1 fruit fly cellular context compared by ENCODE assay signal in the genomic region with DNA sequence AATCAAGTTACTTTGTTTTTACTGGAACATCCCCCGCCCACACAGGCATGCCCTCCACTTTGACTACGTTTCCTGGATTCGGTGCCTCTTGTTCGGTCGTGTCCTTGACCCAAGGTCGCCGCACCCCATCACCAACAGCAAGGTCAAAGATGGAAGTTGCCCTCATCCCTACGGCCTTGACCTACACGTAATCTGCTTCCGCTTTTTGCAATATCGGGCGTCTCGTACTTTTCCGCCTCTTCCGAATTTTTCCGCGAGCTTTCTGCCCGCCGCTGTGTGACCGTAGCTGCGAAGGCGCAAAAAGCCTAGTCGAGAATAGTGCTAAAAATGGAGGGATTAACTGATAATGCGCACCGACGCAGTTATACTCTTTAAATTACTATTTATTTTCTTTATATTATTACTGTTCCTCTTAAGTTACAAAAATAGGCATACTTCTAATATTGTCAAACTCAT.
TF ChIP-seq lines count a peak whose summit lies in the region.

A gene (minus strand): TSS at position 269 of the 456 bp plus-strand sequence.

TF ChIP-seq in whole organism, embryonic, 481 proteins besides CTCF, POLR2A, EP300 and RAD21 (continued from another document and continues in another):
- no peak for TF ChIP-seq Usf (GFP tag; optimal IDR thresholded peaks at IDR 0.05; lab: Kevin White, UChicago)
- TF ChIP-seq CG12104 (GFP tag; optimal IDR thresholded peaks at IDR 0.05; lab: Kevin White, UChicago), result no peak
- no peak for TF ChIP-seq gcm (GFP tag; optimal IDR thresholded peaks at IDR 0.05; lab: Kevin White, UChicago)
- TF ChIP-seq CG13775 (GFP tag; optimal IDR thresholded peaks at IDR 0.05; lab: Kevin White, UChicago), result no peak
- no peak for TF ChIP-seq CG2889 (GFP tag; IDR thresholded peaks at IDR 0.05; lab: Robert Waterston, UW)
- TF ChIP-seq CG9932 (GFP tag; IDR thresholded peaks at IDR 0.05; lab: Robert Waterston, UW), result peak; percentile 42; the same call in 1 of the 2 replicates
- TF ChIP-seq da (GFP tag; optimal IDR thresholded peaks at IDR 0.05; lab: Kevin White, UChicago), result no peak
- no peak for TF ChIP-seq CG14860 (GFP tag; IDR thresholded peaks at IDR 0.05; lab: Robert Waterston, UW; ENCODE audit: partially characterized antibody)
- no peak for TF ChIP-seq CG14050 (GFP tag; IDR thresholded peaks at IDR 0.05; lab: Robert Waterston, UW)
- TF ChIP-seq CG32772 (GFP tag; IDR thresholded peaks at IDR 0.05; lab: Robert Waterston, UW), result no peak
- no peak for TF ChIP-seq h (optimal IDR thresholded peaks at IDR 0.05; lab: Kevin White, UChicago)
- TF ChIP-seq fu2 (GFP tag; optimal IDR thresholded peaks at IDR 0.05; lab: Kevin White, UChicago), result no peak
- peak; percentile 71 for TF ChIP-seq rib (GFP tag; IDR thresholded peaks at IDR 0.05; lab: Robert Waterston, UW)
- TF ChIP-seq ind (GFP tag; optimal IDR thresholded peaks at IDR 0.05; lab: Kevin White, UChicago), result no peak
- TF ChIP-seq CG11560 (tag; IDR thresholded peaks at IDR 0.05; lab: Robert Waterston, UW), result no peak
- no peak for TF ChIP-seq CG11085 (GFP tag; IDR thresholded peaks at IDR 0.05; lab: Robert Waterston, UW)
- no peak for TF ChIP-seq wor (GFP tag; IDR thresholded peaks at IDR 0.05; lab: Robert Waterston, UW)
- no peak for TF ChIP-seq CG4854 (GFP tag; optimal IDR thresholded peaks at IDR 0.05; lab: Kevin White, UChicago)
- peak; percentile 38; the same call in 1 of the 2 replicates for TF ChIP-seq sob (GFP tag; IDR thresholded peaks at IDR 0.05; lab: Robert Waterston, UW)
- TF ChIP-seq Neu2 (GFP tag; optimal IDR thresholded peaks at IDR 0.05; lab: Kevin White, UChicago; ENCODE audit: borderline replicate concordance), result no peak
- peak; percentile 75 for TF ChIP-seq gfzf (GFP tag; optimal IDR thresholded peaks at IDR 0.05; lab: Kevin White, UChicago)
- no peak for TF ChIP-seq HLHmδ (GFP tag; optimal IDR thresholded peaks at IDR 0.05; lab: Kevin White, UChicago)
- TF ChIP-seq kay (GFP tag; optimal IDR thresholded peaks at IDR 0.05; lab: Kevin White, UChicago), result no peak
- no peak for TF ChIP-seq cato (GFP tag; optimal IDR thresholded peaks at IDR 0.05; lab: Kevin White, UChicago; ENCODE audit: borderline replicate concordance)
- peak; percentile 48; the same call in 1 of the 2 replicates for TF ChIP-seq Ptx1 (GFP tag; IDR thresholded peaks at IDR 0.05; lab: Robert Waterston, UW)
- TF ChIP-seq phol (tag; optimal IDR thresholded peaks at IDR 0.05; lab: Kevin White, UChicago), result peak; percentile 11
- TF ChIP-seq CG6683 (GFP tag; optimal IDR thresholded peaks at IDR 0.05; lab: Kevin White, UChicago), result no peak
- no peak for TF ChIP-seq insv (GFP tag; optimal IDR thresholded peaks at IDR 0.05; lab: Kevin White, UChicago)
- TF ChIP-seq mam (GFP tag; optimal IDR thresholded peaks at IDR 0.05; lab: Kevin White, UChicago), result no peak
- no peak for TF ChIP-seq CG14667 (GFP tag; IDR thresholded peaks at IDR 0.05; lab: Robert Waterston, UW)
- no peak for TF ChIP-seq nerfin-1 (tag; optimal IDR thresholded peaks at IDR 0.05; lab: Kevin White, UChicago)
- no peak for TF ChIP-seq Dip2 (GFP tag; IDR thresholded peaks at IDR 0.05; lab: Robert Waterston, UW)
- no peak for TF ChIP-seq CG10274 (GFP tag; optimal IDR thresholded peaks at IDR 0.05; lab: Kevin White, UChicago)
- peak; percentile 82 for TF ChIP-seq Med (GFP tag; lab: Kevin White, UChicago)
- TF ChIP-seq lola (GFP tag; optimal IDR thresholded peaks at IDR 0.05; lab: Kevin White, UChicago), result no peak
- TF ChIP-seq Antp (GFP tag; optimal IDR thresholded peaks at IDR 0.05; lab: Kevin White, UChicago), result no peak
- no peak for TF ChIP-seq Awh (GFP tag; IDR thresholded peaks at IDR 0.05; lab: Robert Waterston, UW)
- TF ChIP-seq crp (GFP tag; optimal IDR thresholded peaks at IDR 0.05; lab: Kevin White, UChicago), result no peak
- TF ChIP-seq lilli (GFP tag; optimal IDR thresholded peaks at IDR 0.05; lab: Kevin White, UChicago), result no peak
- TF ChIP-seq Ets97D (GFP tag; optimal IDR thresholded peaks at IDR 0.05; lab: Kevin White, UChicago), result peak; percentile 5
- no peak for TF ChIP-seq tio (GFP tag; optimal IDR thresholded peaks at IDR 0.05; lab: Kevin White, UChicago)
- no peak for TF ChIP-seq CG7963 (GFP tag; IDR thresholded peaks at IDR 0.05; lab: Robert Waterston, UW; ENCODE audit: partially characterized antibody)
- TF ChIP-seq kah (GFP tag; optimal IDR thresholded peaks at IDR 0.05; lab: Kevin White, UChicago), result no peak
- TF ChIP-seq wdn (GFP tag; IDR thresholded peaks at IDR 0.05; lab: Robert Waterston, UW), result no peak
- TF ChIP-seq HLH54F (GFP tag; optimal IDR thresholded peaks at IDR 0.05; lab: Kevin White, UChicago), result no peak
- TF ChIP-seq BtbVII (GFP tag; optimal IDR thresholded peaks at IDR 0.05; lab: Kevin White, UChicago), result no peak
- no peak for TF ChIP-seq CG6175 (GFP tag; IDR thresholded peaks at IDR 0.05; lab: Robert Waterston, UW)
- no peak for TF ChIP-seq CG1792 (GFP tag; optimal IDR thresholded peaks at IDR 0.05; lab: Kevin White, UChicago)
- no peak for TF ChIP-seq CG17829 (tag; optimal IDR thresholded peaks at IDR 0.05; lab: Kevin White, UChicago)
- TF ChIP-seq CG10959 (GFP tag; IDR thresholded peaks at IDR 0.05; lab: Robert Waterston, UW), result no peak
- no peak for TF ChIP-seq CG12744 (GFP tag; optimal IDR thresholded peaks at IDR 0.05; lab: Kevin White, UChicago)
- peak; percentile 22 for TF ChIP-seq CG12391 (tag; optimal IDR thresholded peaks at IDR 0.05; lab: Kevin White, UChicago)
- peak; percentile 17 for TF ChIP-seq CG11504 (tag; optimal IDR thresholded peaks at IDR 0.05; lab: Kevin White, UChicago)
- TF ChIP-seq Dp (GFP tag; optimal IDR thresholded peaks at IDR 0.05; lab: Kevin White, UChicago), result peak; percentile 54
- TF ChIP-seq cwo (GFP tag; optimal IDR thresholded peaks at IDR 0.05; lab: Kevin White, UChicago), result no peak
- no peak for TF ChIP-seq CHES-1-like (GFP tag; optimal IDR thresholded peaks at IDR 0.05; lab: Kevin White, UChicago)
- no peak for TF ChIP-seq HmgD (GFP tag; optimal IDR thresholded peaks at IDR 0.05; lab: Kevin White, UChicago)
- no peak for TF ChIP-seq fd96Cb (tag; optimal IDR thresholded peaks at IDR 0.05; lab: Kevin White, UChicago)
- TF ChIP-seq kni (GFP tag; optimal IDR thresholded peaks at IDR 0.05; lab: Kevin White, UChicago), result no peak
- no peak for TF ChIP-seq CG6813 (GFP tag; optimal IDR thresholded peaks at IDR 0.05; lab: Kevin White, UChicago)
- TF ChIP-seq Opbp (GFP tag; IDR thresholded peaks at IDR 0.05; lab: Robert Waterston, UW; ENCODE audit: partially characterized antibody), result 0 out of 3 replicates have a peak, but pooled peaks have one; percentile 11
- peak; percentile 23 for TF ChIP-seq Deaf1 (tag; optimal IDR thresholded peaks at IDR 0.05; lab: Kevin White, UChicago)
- TF ChIP-seq her (GFP tag; optimal IDR thresholded peaks at IDR 0.05; lab: Kevin White, UChicago), result no peak
- TF ChIP-seq Hey (tag; optimal IDR thresholded peaks at IDR 0.05; lab: Kevin White, UChicago), result no peak
- TF ChIP-seq Poxn (GFP tag; IDR thresholded peaks at IDR 0.05; lab: Robert Waterston, UW), result no peak
- TF ChIP-seq salm (tag; optimal IDR thresholded peaks at IDR 0.05; lab: Kevin White, UChicago), result no peak
- TF ChIP-seq maf-S (GFP tag; optimal IDR thresholded peaks at IDR 0.05; lab: Kevin White, UChicago), result no peak
- peak; percentile 42 for TF ChIP-seq Ssrp (tag; optimal IDR thresholded peaks at IDR 0.05; lab: Kevin White, UChicago)
- no peak for TF ChIP-seq CG12942 (GFP tag; optimal IDR thresholded peaks at IDR 0.05; lab: Kevin White, UChicago)
- TF ChIP-seq CG7745 (tag; optimal IDR thresholded peaks at IDR 0.05; lab: Kevin White, UChicago), result no peak
- no peak for TF ChIP-seq CG3838 (GFP tag; optimal IDR thresholded peaks at IDR 0.05; lab: Kevin White, UChicago)
- TF ChIP-seq Bgb (GFP tag; IDR thresholded peaks at IDR 0.05; lab: Robert Waterston, UW; ENCODE audit: partially characterized antibody), result no peak
- TF ChIP-seq lmd (GFP tag; IDR thresholded peaks at IDR 0.05; lab: Robert Waterston, UW), result no peak; the same call in 1 of the 2 replicates
- TF ChIP-seq CG8944 (GFP tag; optimal IDR thresholded peaks at IDR 0.05; lab: Kevin White, UChicago), result no peak
- TF ChIP-seq CG6654 (GFP tag; optimal IDR thresholded peaks at IDR 0.05; lab: Kevin White, UChicago), result no peak
- TF ChIP-seq CG3407 (GFP tag; optimal IDR thresholded peaks at IDR 0.05; lab: Kevin White, UChicago), result no peak
- TF ChIP-seq aop (GFP tag; IDR thresholded peaks at IDR 0.05; lab: Robert Waterston, UW), result no peak
- TF ChIP-seq CG10431 (GFP tag; optimal IDR thresholded peaks at IDR 0.05; lab: Kevin White, UChicago), result no peak
- TF ChIP-seq MBD-R2 (GFP tag; IDR thresholded peaks at IDR 0.05; lab: Robert Waterston, UW), result peak; percentile 86
- TF ChIP-seq nmo (GFP tag; optimal IDR thresholded peaks at IDR 0.05; lab: Kevin White, UChicago), result no peak
- no peak for TF ChIP-seq CG7556 (GFP tag; optimal IDR thresholded peaks at IDR 0.05; lab: Kevin White, UChicago)
- TF ChIP-seq Adf1 (GFP tag; IDR thresholded peaks at IDR 0.05; lab: Robert Waterston, UW), result no peak
- peak; percentile 88 for TF ChIP-seq ERR (GFP tag; optimal IDR thresholded peaks at IDR 0.05; lab: Kevin White, UChicago)
- no peak for TF ChIP-seq tll (GFP tag; optimal IDR thresholded peaks at IDR 0.05; lab: Kevin White, UChicago)
- TF ChIP-seq disco-r (GFP tag; optimal IDR thresholded peaks at IDR 0.05; lab: Kevin White, UChicago), result no peak
- TF ChIP-seq CG16863 (GFP tag; optimal IDR thresholded peaks at IDR 0.05; lab: Kevin White, UChicago), result no peak
- no peak for TF ChIP-seq CG10654 (GFP tag; optimal IDR thresholded peaks at IDR 0.05; lab: Kevin White, UChicago)
- no peak for TF ChIP-seq Myb (GFP tag; optimal IDR thresholded peaks at IDR 0.05; lab: Kevin White, UChicago)
- no peak for TF ChIP-seq ac (GFP tag; optimal IDR thresholded peaks at IDR 0.05; lab: Kevin White, UChicago)
- no peak for TF ChIP-seq gro (GFP tag; optimal IDR thresholded peaks at IDR 0.05; lab: Kevin White, UChicago)
- no peak for TF ChIP-seq pb (GFP tag; optimal IDR thresholded peaks at IDR 0.05; lab: Kevin White, UChicago)
- no peak for TF ChIP-seq CG2129 (GFP tag; IDR thresholded peaks at IDR 0.05; lab: Robert Waterston, UW; ENCODE audit: partially characterized antibody)
- no peak for TF ChIP-seq CG17802 (tag; optimal IDR thresholded peaks at IDR 0.05; lab: Kevin White, UChicago)
- 0 out of 2 replicates have a peak, but pooled peaks have one; percentile 21 for TF ChIP-seq stc (GFP tag; IDR thresholded peaks at IDR 0.05; lab: Robert Waterston, UW)
- no peak for TF ChIP-seq CG11456 (GFP tag; IDR thresholded peaks at IDR 0.05; lab: Robert Waterston, UW)
- peak; percentile 36 for TF ChIP-seq CG34376 (GFP tag; optimal IDR thresholded peaks at IDR 0.05; lab: Kevin White, UChicago)
- peak; percentile 49 for TF ChIP-seq CG15269 (tag; optimal IDR thresholded peaks at IDR 0.05; lab: Kevin White, UChicago)
- no peak for TF ChIP-seq seq (GFP tag; IDR thresholded peaks at IDR 0.05; lab: Robert Waterston, UW)
- TF ChIP-seq CrebB (tag; optimal IDR thresholded peaks at IDR 0.05; lab: Kevin White, UChicago), result no peak
- no peak for TF ChIP-seq lov (optimal IDR thresholded peaks at IDR 0.05; lab: Kevin White, UChicago)
- TF ChIP-seq lov (GFP tag; IDR thresholded peaks at IDR 0.05; lab: Robert Waterston, UW), result no peak
- TF ChIP-seq CG7357 (GFP tag; IDR thresholded peaks at IDR 0.05; lab: Robert Waterston, UW), result no peak
- TF ChIP-seq chm (GFP tag; IDR thresholded peaks at IDR 0.05; lab: Robert Waterston, UW), result peak; percentile 7; the same call in 1 of the 2 replicates
- TF ChIP-seq sim (GFP tag; IDR thresholded peaks at IDR 0.05; lab: Robert Waterston, UW), result no peak
- peak; percentile 19 for TF ChIP-seq Meics (GFP tag; optimal IDR thresholded peaks at IDR 0.05; lab: Kevin White, UChicago)
- no peak for TF ChIP-seq CG8290 (GFP tag; optimal IDR thresholded peaks at IDR 0.05; lab: Kevin White, UChicago)
- TF ChIP-seq CG8290 (tag; optimal IDR thresholded peaks at IDR 0.05; lab: Kevin White, UChicago), result peak in 1 of 2 experiments; percentile 49
- no peak for TF ChIP-seq Lim3 (GFP tag; IDR thresholded peaks at IDR 0.05; lab: Robert Waterston, UW)
- no peak for TF ChIP-seq D19B (GFP tag; optimal IDR thresholded peaks at IDR 0.05; lab: Kevin White, UChicago)
- no peak for TF ChIP-seq CG7928 (GFP tag; optimal IDR thresholded peaks at IDR 0.05; lab: Kevin White, UChicago)
- no peak for TF ChIP-seq amos (GFP tag; IDR thresholded peaks at IDR 0.05; lab: Robert Waterston, UW; ENCODE audit: partially characterized antibody)
- TF ChIP-seq klu (GFP tag; IDR thresholded peaks at IDR 0.05; lab: Robert Waterston, UW), result no peak
- no peak for TF ChIP-seq chif (GFP tag; optimal IDR thresholded peaks at IDR 0.05; lab: Kevin White, UChicago)
- peak; percentile 34 for TF ChIP-seq unpg (GFP tag; optimal IDR thresholded peaks at IDR 0.05; lab: Kevin White, UChicago)
- TF ChIP-seq CG2712 (tag; optimal IDR thresholded peaks at IDR 0.05; lab: Kevin White, UChicago), result peak; percentile 34
- TF ChIP-seq knrl (GFP tag; IDR thresholded peaks at IDR 0.05; lab: Robert Waterston, UW; ENCODE audit: partially characterized antibody), result no peak
- TF ChIP-seq nau (GFP tag; optimal IDR thresholded peaks at IDR 0.05; lab: Kevin White, UChicago), result no peak
- no peak for TF ChIP-seq al (GFP tag; IDR thresholded peaks at IDR 0.05; lab: Robert Waterston, UW)
- TF ChIP-seq HLH3B (GFP tag; IDR thresholded peaks at IDR 0.05; lab: Robert Waterston, UW), result no peak
- no peak; the same call in 1 of the 2 replicates for TF ChIP-seq vvl (GFP tag; IDR thresholded peaks at IDR 0.05; lab: Robert Waterston, UW)
- TF ChIP-seq CG5953 (GFP tag; IDR thresholded peaks at IDR 0.05; lab: Robert Waterston, UW), result no peak
- TF ChIP-seq Dfd (GFP tag; optimal IDR thresholded peaks at IDR 0.05; lab: Kevin White, UChicago), result no peak
- TF ChIP-seq CG4360 (GFP tag; IDR thresholded peaks at IDR 0.05; lab: Robert Waterston, UW), result no peak
- no peak for TF ChIP-seq ap (GFP tag; IDR thresholded peaks at IDR 0.05; lab: Robert Waterston, UW)
- TF ChIP-seq CG9727 (GFP tag; optimal IDR thresholded peaks at IDR 0.05; lab: Kevin White, UChicago), result no peak
- TF ChIP-seq CG13287 (GFP tag; IDR thresholded peaks at IDR 0.05; lab: Robert Waterston, UW; ENCODE audit: partially characterized antibody), result no peak; the same call in 1 of the 2 replicates
- TF ChIP-seq otp (GFP tag; IDR thresholded peaks at IDR 0.05; lab: Robert Waterston, UW), result no peak
- no peak for TF ChIP-seq dan (GFP tag; IDR thresholded peaks at IDR 0.05; lab: Robert Waterston, UW)
- TF ChIP-seq CG2199 (GFP tag; IDR thresholded peaks at IDR 0.05; lab: Robert Waterston, UW), result no peak
- no peak for TF ChIP-seq sqz (GFP tag; optimal IDR thresholded peaks at IDR 0.05; lab: Kevin White, UChicago)
- TF ChIP-seq nom (GFP tag; optimal IDR thresholded peaks at IDR 0.05; lab: Kevin White, UChicago), result no peak
